Worm (Caenorhabditis elegans) whole organism, midembryonic: ENCODE results near the gene C37H5.5.

ENCODE experiments used
- flt-1 ChIP-seq: fragments of 200-800 bp; sonication (Bioruptor generic); IDR thresholded peaks from 2 replicates; pipeline ENCODE4 v1.3.6; 2022; ENCODE audit warnings: missing genetic modification characterization, missing compliant biosample characterization
- ztf-23 ChIP-seq: fragments of 200-800 bp; sonication (Bioruptor generic); IDR thresholded peaks from 2 replicates; pipeline ENCODE4 v1.3.6; 2022; ENCODE audit warnings: missing genetic modification reagents, missing genetic modification characterization, missing compliant biosample characterization

- TF ChIP-seq flt-1 (GFP tag; lab: Robert Waterston, UW) (no peak), ztf-23 (GFP tag; lab: Robert Waterston, UW) (no peak)
Measured at ce11 chrV:4839913-4840312, 12.8 kb downstream of the C37H5.5 start, which contains the start of gene nas-9.
